Fruit fly (Drosophila melanogaster) Kc167 (cell line): ENCODE measurements around the gene pav.

Source experiments
- Myc ChIP-seq: fragments of >200 bp; optimal IDR thresholded peaks from 2 replicates; lab custom pipeline; 2017; ENCODE audit warnings: missing external identifiers
- Sin3A ChIP-seq: fragments of >200 bp; optimal IDR thresholded peaks from 2 replicates; lab custom pipeline; 2018; ENCODE audit warnings: missing external identifiers
- h ChIP-seq: fragments of >200 bp; optimal IDR thresholded peaks from 3 replicates; lab custom pipeline; 2018; ENCODE audit warnings: missing external identifiers
- insv ChIP-seq: fragments of >200 bp; optimal IDR thresholded peaks from 3 replicates; lab custom pipeline; 2018; ENCODE audit warnings: missing external identifiers
- psq ChIP-seq: fragments of >200 bp; optimal IDR thresholded peaks from 2 replicates; lab custom pipeline; 2017; ENCODE audit warnings: missing external identifiers
- ttk ChIP-seq: sonication (Bioruptor generic); optimal IDR thresholded peaks from 2 replicates; lab custom pipeline; 2017; ENCODE audit warnings: missing external identifiers

Gene pav

dm6 chr3L:4283428-4284089 is 41.0 kb downstream of the pav start, which contains the start of the genes srw and CG1316:
Gene srw (minus strand): TSS chr3L:4283478.
Gene CG1316 (plus strand): TSS chr3L:4283851.
- no peak for TF ChIP-seq insv (lab: Kevin White, UChicago)

dm6 chr3L:4286784-4287183 is 44.2 kb downstream of the pav start, which contains the start of gene TfIIEbeta:
Gene TfIIEbeta (plus strand): TSS chr3L:4287038.
- TF ChIP-seq Sin3A (no peak), psq (lab: Kevin White, UChicago) (no peak), h (lab: Kevin White, UChicago) (no peak), insv (lab: Kevin White, UChicago) (no peak), Myc (lab: Kevin White, UChicago) (no peak), ttk (no peak)

- TF ChIP-seq insv (lab: Kevin White, UChicago), result no peak
- TF ChIP-seq Myc (lab: Kevin White, UChicago), result no peak
- TF ChIP-seq Sin3A, result no peak
- TF ChIP-seq ttk, result no peak
- TF ChIP-seq h (lab: Kevin White, UChicago), result no peak
- TF ChIP-seq psq (lab: Kevin White, UChicago), result no peak
Measured at dm6 chr3L:4288591-4289056, 46.1 kb downstream of the pav start, which contains the start of gene Hexo1. Gene Hexo1 (plus strand): TSS chr3L:4288641.

- TF ChIP-seq psq (lab: Kevin White, UChicago) (no peak), Sin3A (no peak), insv (lab: Kevin White, UChicago) (no peak), ttk (no peak)
Measured at dm6 chr3L:4292120-4292697, 49.7 kb downstream of the pav start, which contains the start of the genes CG15012 and Fdx2. Gene CG15012 (minus strand): TSS chr3L:4292246. Gene Fdx2 (plus strand): TSS chr3L:4292482.

dm6 chr3L:4293304-4293703 is 50.8 kb downstream of the pav start:
- TF ChIP-seq ttk, result no peak
- no peak for TF ChIP-seq Sin3A
- TF ChIP-seq h (lab: Kevin White, UChicago), result no peak
- TF ChIP-seq Myc (lab: Kevin White, UChicago), result no peak
- TF ChIP-seq insv (lab: Kevin White, UChicago), result no peak
- TF ChIP-seq psq (lab: Kevin White, UChicago), result no peak

DNA sequence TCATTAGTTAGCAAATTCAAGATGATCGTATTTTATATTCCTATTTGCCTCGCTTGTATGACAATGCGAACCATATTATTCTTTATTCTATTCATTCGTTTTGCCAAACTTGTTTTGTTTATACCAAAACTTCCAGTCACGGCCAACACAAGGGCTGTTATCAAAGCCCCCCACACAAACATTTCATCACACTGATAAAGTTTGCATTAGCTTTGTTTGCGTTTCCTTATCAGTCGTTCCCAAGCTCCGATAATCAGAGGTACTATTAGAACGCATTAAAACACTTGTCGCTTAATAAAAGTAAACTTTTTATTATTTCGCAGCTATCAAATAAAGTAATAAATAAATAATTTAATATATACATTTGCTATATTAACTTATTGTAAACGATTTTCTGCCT is 51.2 kb downstream of the pav start:
- no peak for TF ChIP-seq h (lab: Kevin White, UChicago)
